Fruit fly (Drosophila melanogaster) whole organism, adult: ENCODE measurements around the gene Ugt37E1.
A peak's percentile ranks its signal among the peaks of the same experiment; 100 is the strongest.

ENCODE experiments used
- CG11617 ChIP-seq: fragments of 200-800 bp; sonication (Bioruptor generic); optimal IDR thresholded peaks from 2 replicates; lab custom pipeline; 2017; ENCODE audit warnings: mild to moderate bottlenecking, missing biosample characterization, missing genetic modification reagents, missing genetic modification characterization
- CG12768 ChIP-seq: fragments of 200-800 bp; sonication (Bioruptor generic); optimal IDR thresholded peaks from 2 replicates; lab custom pipeline; 2017; ENCODE audit warnings: missing biosample characterization, missing genetic modification characterization, mild to moderate bottlenecking, moderate library complexity, missing genetic modification reagents
- CG14711 ChIP-seq: fragments of 200-800 bp; sonication (Bioruptor generic); optimal IDR thresholded peaks from 2 replicates; lab custom pipeline; 2018; ENCODE audit warnings: missing biosample characterization, mild to moderate bottlenecking, missing genetic modification characterization, moderate library complexity
- CG1620 ChIP-seq: fragments of 200-800 bp; sonication (Bioruptor generic); optimal IDR thresholded peaks from 2 replicates; lab custom pipeline; 2016; ENCODE audit warnings: missing biosample characterization, missing genetic modification characterization
- CG33017 ChIP-seq: fragments of 200-800 bp; sonication (Bioruptor generic); optimal IDR thresholded peaks from 2 replicates; lab custom pipeline; 2018; ENCODE audit warnings: missing biosample characterization, mild to moderate bottlenecking, missing genetic modification characterization, moderate library complexity
- CG5204 ChIP-seq: fragments of 200-800 bp; sonication (Bioruptor generic); optimal IDR thresholded peaks from 2 replicates; lab custom pipeline; 2016; ENCODE audit warnings: missing biosample characterization, missing genetic modification characterization
- CG7045 ChIP-seq: fragments of 200-800 bp; sonication (Bioruptor generic); optimal IDR thresholded peaks from 2 replicates; lab custom pipeline; 2017; ENCODE audit warnings: missing biosample characterization, mild to moderate bottlenecking, missing genetic modification characterization
- CG7101 ChIP-seq: fragments of 200-800 bp; sonication (Bioruptor generic); optimal IDR thresholded peaks from 2 replicates; lab custom pipeline; 2018; ENCODE audit warnings: missing biosample characterization, mild to moderate bottlenecking, missing genetic modification characterization, moderate library complexity
- Clk ChIP-seq: fragments of 200-800 bp; sonication (Bioruptor generic); optimal IDR thresholded peaks from 2 replicates; lab custom pipeline; 2017; ENCODE audit warnings: missing biosample characterization, missing genetic modification characterization
- Crg-1 ChIP-seq: fragments of 200-800 bp; sonication (Bioruptor generic); optimal IDR thresholded peaks from 2 replicates; lab custom pipeline; 2016; ENCODE audit warnings: missing biosample characterization, missing genetic modification characterization
- Hr96 ChIP-seq: fragments of 200-800 bp; sonication (Bioruptor generic); optimal IDR thresholded peaks from 2 replicates; lab custom pipeline; 2016; ENCODE audit warnings: missing biosample characterization, missing genetic modification characterization
- Mnt ChIP-seq: fragments of 200-800 bp; sonication (Bioruptor generic); optimal IDR thresholded peaks from 2 replicates; lab custom pipeline; 2016; ENCODE audit warnings: missing biosample characterization, mild to moderate bottlenecking, missing genetic modification characterization
- bab1 ChIP-seq: fragments of 200-800 bp; sonication (Bioruptor generic); optimal IDR thresholded peaks from 3 replicates; lab custom pipeline; 2019; ENCODE audit warnings: missing biosample characterization, mild to moderate bottlenecking, missing genetic modification characterization, moderate library complexity
- cic ChIP-seq: fragments of 200-800 bp; sonication (Bioruptor generic); optimal IDR thresholded peaks from 2 replicates; lab custom pipeline; 2017; ENCODE audit warnings: missing biosample characterization, mild to moderate bottlenecking, missing genetic modification characterization, moderate library complexity
- cnc ChIP-seq, 2 experiments: fragments of >200 bp; optimal IDR thresholded peaks; 2 replicates each; lab custom pipeline; 2017
- kay ChIP-seq: fragments of 200-800 bp; sonication (Bioruptor generic); peaks from one replicate; lab custom pipeline; 2016; ENCODE audit warnings: missing biosample characterization, missing genetic modification characterization, borderline replicate concordance
- ovo ChIP-seq: fragments of 200-800 bp; sonication (Bioruptor generic); optimal IDR thresholded peaks from 2 replicates; lab custom pipeline; 2016; ENCODE audit warnings: missing biosample characterization, missing genetic modification characterization
- pad ChIP-seq: fragments of 200-800 bp; sonication (Bioruptor generic); optimal IDR thresholded peaks from 3 replicates; lab custom pipeline; 2017; ENCODE audit warnings: missing biosample characterization, missing genetic modification characterization, mild to moderate bottlenecking, moderate library complexity, missing genetic modification reagents
- tj ChIP-seq: fragments of 200-800 bp; sonication (Bioruptor generic); optimal IDR thresholded peaks from 3 replicates; lab custom pipeline; 2017; ENCODE audit warnings: missing biosample characterization, mild to moderate bottlenecking, missing genetic modification characterization, moderate library complexity
- toe ChIP-seq: fragments of 200-800 bp; sonication (Bioruptor generic); optimal IDR thresholded peaks from 2 replicates; lab custom pipeline; 2016; ENCODE audit warnings: missing biosample characterization, missing genetic modification characterization

Ugt37E1 gene

dm6 chr2L:16798705-16799104 lies 2.3 kb downstream of the Ugt37E1 start, which contains the start of gene Ugt37D1:
Ugt37D1 (plus strand) TSS chr2L:16799025.
- peak; percentile 11 for TF ChIP-seq CG7045 (GFP tag; lab: Kevin White, UChicago)
- TF ChIP-seq cnc (optimal IDR thresholded peaks at IDR 0.05; lab: Kevin White, UChicago), result peak in 1 of 2 experiments; percentile 42
- TF ChIP-seq CG33017, result peak; percentile 33
- TF ChIP-seq CG12768 (GFP tag; lab: Kevin White, UChicago), result no peak
- TF ChIP-seq ovo (GFP tag; lab: Kevin White, UChicago), result no peak
- TF ChIP-seq kay (GFP tag; lab: Kevin White, UChicago), result peak; percentile 90
- TF ChIP-seq CG11617 (GFP tag; lab: Kevin White, UChicago), result no peak
- peak; percentile 7 for TF ChIP-seq Mnt (GFP tag; lab: Kevin White, UChicago)

DNA sequence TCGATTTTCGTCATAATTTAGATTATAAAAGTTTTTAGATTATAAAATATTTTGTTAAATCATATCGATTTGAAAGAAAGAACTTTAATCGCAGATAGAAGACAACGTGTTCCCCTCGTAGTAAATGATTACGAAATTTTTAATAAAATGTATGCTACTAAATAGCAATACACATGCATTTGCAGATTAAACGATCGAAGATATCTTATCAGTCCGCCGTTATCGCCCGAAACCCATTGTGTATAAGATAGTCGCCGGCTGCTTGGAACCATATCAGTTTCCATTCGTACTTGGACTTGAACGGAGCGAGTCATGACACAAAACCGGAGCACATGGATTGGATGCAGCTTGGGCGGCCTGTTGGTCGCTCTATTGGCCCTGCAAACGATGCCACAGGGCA lies 3.1 kb downstream of the Ugt37E1 start:
- TF ChIP-seq tj (GFP tag; lab: Kevin White, UChicago) (no peak), Mnt (GFP tag; lab: Kevin White, UChicago) (peak; percentile 9)

dm6 chr2L:16801578-16802152 lies 5.3 kb downstream of the Ugt37E1 start:
- TF ChIP-seq Hr96 (GFP tag; lab: Kevin White, UChicago) (no peak), kay (GFP tag; lab: Kevin White, UChicago) (peak; percentile 42), CG14711 (tag; lab: Kevin White, UChicago) (no peak), pad (GFP tag; lab: Kevin White, UChicago) (no peak), CG7101 (tag; lab: Kevin White, UChicago) (no peak), CG11617 (GFP tag; lab: Kevin White, UChicago) (no peak)

- TF ChIP-seq pad (GFP tag; lab: Kevin White, UChicago), result no peak
- no peak for TF ChIP-seq bab1 (GFP tag; lab: Kevin White, UChicago)
- TF ChIP-seq CG11617 (GFP tag; lab: Kevin White, UChicago), result no peak
- no peak for TF ChIP-seq CG7101 (tag; lab: Kevin White, UChicago)
- TF ChIP-seq Hr96 (GFP tag; lab: Kevin White, UChicago), result no peak
- TF ChIP-seq Crg-1 (GFP tag; lab: Kevin White, UChicago), result no peak
- TF ChIP-seq ovo (GFP tag; lab: Kevin White, UChicago), result no peak
- no peak for TF ChIP-seq CG14711 (tag; lab: Kevin White, UChicago)
- no peak for TF ChIP-seq cic (GFP tag; lab: Kevin White, UChicago)
- TF ChIP-seq CG7045 (GFP tag; lab: Kevin White, UChicago), result no peak
- no peak for TF ChIP-seq cnc (optimal IDR thresholded peaks at IDR 0.05; lab: Kevin White, UChicago)
- TF ChIP-seq Mnt (GFP tag; lab: Kevin White, UChicago), result no peak
- no peak for TF ChIP-seq CG12768 (GFP tag; lab: Kevin White, UChicago)
- TF ChIP-seq tj (GFP tag; lab: Kevin White, UChicago), result no peak
- TF ChIP-seq CG33017, result no peak
Measured at dm6 chr2L:16803638-16804037, 7.2 kb downstream of the Ugt37E1 start.

DNA sequence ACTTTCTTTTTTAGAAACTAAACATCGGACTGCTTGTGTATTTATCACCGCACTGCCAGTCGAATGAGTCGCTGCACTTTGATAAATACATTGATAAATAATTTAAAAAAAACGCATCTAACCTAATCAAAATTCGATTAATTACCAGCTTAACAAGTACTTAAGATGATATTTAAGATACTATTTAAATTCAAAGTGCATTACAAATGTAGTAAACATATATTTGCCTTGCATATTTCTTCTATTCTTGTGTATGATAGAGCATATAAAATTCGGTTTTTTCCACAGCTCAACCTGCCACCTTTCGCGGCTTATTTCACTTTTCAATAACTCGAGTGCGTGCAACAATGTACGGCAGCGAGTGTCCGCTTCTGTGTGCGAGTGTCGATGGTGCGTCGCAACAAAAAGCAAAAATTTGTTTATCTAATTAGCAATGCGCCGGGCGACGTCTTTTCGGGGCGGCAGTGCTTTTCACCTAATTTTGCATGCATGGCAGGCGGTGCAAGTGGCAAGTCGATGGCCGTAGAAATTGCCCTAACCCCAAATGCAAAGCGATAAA lies 8.1 kb downstream of the Ugt37E1 start, which contains the start of gene CG13272:
Gene CG13272 (plus strand): TSS at position 509 of the 559 bp plus-strand sequence.
- no peak for TF ChIP-seq CG7101 (tag; lab: Kevin White, UChicago)
- TF ChIP-seq tj (GFP tag; lab: Kevin White, UChicago), result no peak
- no peak for TF ChIP-seq ovo (GFP tag; lab: Kevin White, UChicago)
- no peak for TF ChIP-seq bab1 (GFP tag; lab: Kevin White, UChicago)
- TF ChIP-seq Crg-1 (GFP tag; lab: Kevin White, UChicago), result no peak
- TF ChIP-seq CG7045 (GFP tag; lab: Kevin White, UChicago), result no peak
- no peak for TF ChIP-seq pad (GFP tag; lab: Kevin White, UChicago)
- TF ChIP-seq CG1620 (GFP tag; lab: Kevin White, UChicago), result no peak
- no peak for TF ChIP-seq Hr96 (GFP tag; lab: Kevin White, UChicago)
- no peak for TF ChIP-seq cnc (optimal IDR thresholded peaks at IDR 0.05; lab: Kevin White, UChicago)
- TF ChIP-seq CG11617 (GFP tag; lab: Kevin White, UChicago), result no peak
- no peak for TF ChIP-seq toe (GFP tag; lab: Kevin White, UChicago)
- TF ChIP-seq Mnt (GFP tag; lab: Kevin White, UChicago), result no peak
- no peak for TF ChIP-seq cic (GFP tag; lab: Kevin White, UChicago)
- no peak for TF ChIP-seq CG5204 (GFP tag; lab: Kevin White, UChicago)
- TF ChIP-seq CG12768 (GFP tag; lab: Kevin White, UChicago), result no peak
- TF ChIP-seq CG14711 (tag; lab: Kevin White, UChicago), result no peak
- TF ChIP-seq CG33017, result no peak
- TF ChIP-seq Clk (GFP tag; lab: Kevin White, UChicago), result no peak

DNA sequence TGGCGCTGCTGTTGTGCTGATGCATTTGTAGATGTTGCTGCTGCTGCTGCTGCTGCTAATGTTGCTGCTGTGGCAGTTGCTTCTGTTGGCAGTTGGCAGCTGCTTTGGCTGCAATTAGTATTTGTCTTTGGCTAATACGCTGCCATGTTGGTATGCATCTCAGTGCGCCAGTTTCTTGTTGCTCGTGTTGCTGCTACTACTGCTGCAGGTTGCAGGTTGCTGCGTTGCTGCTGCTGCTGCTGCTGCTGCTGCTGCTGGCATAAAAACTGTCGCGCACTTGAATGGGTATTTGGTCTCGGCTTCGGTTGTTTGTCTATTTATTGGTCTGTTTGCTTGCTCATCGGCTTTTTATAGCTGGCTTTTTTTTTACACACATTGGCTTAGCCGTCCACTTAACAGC lies 12.4 kb downstream of the Ugt37E1 start:
- TF ChIP-seq CG14711 (tag; lab: Kevin White, UChicago) (no peak), CG33017 (no peak), CG5204 (GFP tag; lab: Kevin White, UChicago) (no peak), CG11617 (GFP tag; lab: Kevin White, UChicago) (no peak), CG7045 (GFP tag; lab: Kevin White, UChicago) (no peak), CG12768 (GFP tag; lab: Kevin White, UChicago) (no peak), cic (GFP tag; lab: Kevin White, UChicago) (no peak)
